Fruit fly (Drosophila melanogaster) whole organism, wandering third instar larva: ENCODE data around the gene CG17752.

Experiments used
- Dif ChIP-seq: fragments of 200-275, 200-300 bp; sonication (Bioruptor generic); optimal IDR thresholded peaks from 2 replicates; lab custom pipeline; 2018; ENCODE audit warnings: missing biosample characterization, missing genetic modification characterization; ENCODE audit not compliant: partially characterized antibody
- dmrt93B ChIP-seq: fragments of 200-800 bp; sonication (Bioruptor generic); optimal IDR thresholded peaks from 2 replicates; lab custom pipeline; 2018; ENCODE audit warnings: missing biosample characterization, mild to moderate bottlenecking, missing genetic modification characterization
- dsf ChIP-seq: sonication (Bioruptor generic); optimal IDR thresholded peaks from 2 replicates; lab custom pipeline; 2016; ENCODE audit warnings: missing biosample characterization, missing genetic modification characterization, borderline replicate concordance

DNA sequence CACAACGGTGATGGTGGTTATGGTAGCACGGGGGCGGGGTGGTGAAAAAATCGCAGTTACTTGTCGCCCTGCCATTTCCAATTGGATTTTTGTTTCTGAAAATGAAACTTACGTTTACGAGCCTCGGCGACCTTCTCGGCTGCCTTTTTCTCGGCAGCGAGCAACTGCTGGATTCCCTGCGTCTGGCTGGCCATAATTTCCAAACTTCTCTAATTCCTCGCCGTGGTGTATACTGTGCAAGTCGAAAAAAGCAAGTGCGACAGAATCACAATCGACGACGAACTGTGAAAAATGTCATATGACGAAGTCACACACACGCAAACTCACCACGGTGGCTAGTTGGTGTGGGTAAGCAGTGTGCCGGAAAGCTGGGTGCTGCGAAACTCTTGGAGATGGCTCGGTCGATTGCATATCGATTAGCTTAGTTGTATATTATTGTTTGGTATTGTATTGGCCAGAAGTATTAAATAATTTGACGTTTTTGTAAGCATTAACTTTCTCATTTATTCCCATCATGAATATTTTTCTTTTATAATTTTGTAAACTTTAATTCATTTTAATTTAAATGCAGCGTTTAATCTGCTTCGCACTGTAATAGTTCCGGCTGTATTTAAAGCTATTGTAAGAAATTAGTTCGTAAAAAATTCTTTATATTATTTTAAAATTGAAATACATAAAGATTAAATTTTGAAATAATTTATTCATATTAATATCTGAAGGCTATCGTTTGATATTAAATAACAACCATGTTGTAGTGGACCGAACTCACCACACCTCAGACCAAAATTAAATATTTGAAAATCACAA is 34.3 kb downstream of the CG17752 start, which contains the start of gene Vha13:
- TF ChIP-seq Dif (GFP tag; lab: Kevin White, UChicago) (peak; percentile 83), dsf (GFP tag; lab: Kevin White, UChicago) (no peak), dmrt93B (GFP tag; lab: Kevin White, UChicago) (peak; percentile 3)
